Worm (Caenorhabditis elegans) whole organism, L2 larva: Measurements from ENCODE around the gene tin-9.1.

ENCODE experiments used
- C34F6.9 ChIP-seq: fragments of 150-350 bp; optimal IDR thresholded peaks from 2 replicates; lab custom pipeline; 2014; ENCODE audit warnings: missing biosample characterization, missing genetic modification characterization
- F13H6.1 ChIP-seq: sonication (generic microtip); optimal IDR thresholded peaks from 2 replicates; lab custom pipeline; 2016; ENCODE audit warnings: missing genetic modification characterization, missing compliant biosample characterization
- Y55F3AM.14 ChIP-seq: fragments of 200-800 bp; sonication (Bioruptor generic); optimal IDR thresholded peaks from 2 replicates; lab custom pipeline; 2018; ENCODE audit warnings: mild to moderate bottlenecking, missing genetic modification characterization, missing compliant biosample characterization
- ZK546.5 ChIP-seq: sonication (generic microtip); optimal IDR thresholded peaks from 2 replicates; lab custom pipeline; 2017; ENCODE audit warnings: missing biosample characterization, missing genetic modification characterization
- alr-1 ChIP-seq: fragments of 150-350 bp; optimal IDR thresholded peaks from 2 replicates; lab custom pipeline; 2014; ENCODE audit warnings: missing biosample characterization, missing genetic modification characterization
- aly-2 ChIP-seq: fragments of 150-350 bp; optimal IDR thresholded peaks from 2 replicates; lab custom pipeline; 2014; ENCODE audit warnings: missing biosample characterization, missing genetic modification characterization
- blmp-1 ChIP-seq: sonication (generic microtip); optimal IDR thresholded peaks from 2 replicates; lab custom pipeline; 2017; ENCODE audit warnings: missing genetic modification characterization, mild to moderate bottlenecking, missing compliant biosample characterization, antibody characterized with exemption, moderate library complexity; ENCODE audit not compliant: insufficient read depth
- ceh-16 ChIP-seq: fragments of 150-350 bp; optimal IDR thresholded peaks from 2 replicates; lab custom pipeline; 2014; ENCODE audit warnings: missing biosample characterization, missing genetic modification characterization
- crh-2 ChIP-seq: sonication (generic microtip); optimal IDR thresholded peaks from 2 replicates; lab custom pipeline; 2017; ENCODE audit warnings: missing biosample characterization, missing genetic modification characterization
- dmd-4 ChIP-seq: sonication (generic microtip); optimal IDR thresholded peaks from 2 replicates; lab custom pipeline; 2017; ENCODE audit warnings: missing biosample characterization, missing genetic modification characterization
- egl-27 ChIP-seq: sonication (generic microtip); optimal IDR thresholded peaks from 3 replicates; lab custom pipeline; 2017; ENCODE audit warnings: missing biosample characterization, missing genetic modification reagents, missing genetic modification characterization
- elt-1 ChIP-seq: fragments of 150-350 bp; optimal IDR thresholded peaks from 2 replicates; lab custom pipeline; 2014; ENCODE audit warnings: missing biosample characterization, missing genetic modification characterization
- elt-3 ChIP-seq: sonication (generic microtip); optimal IDR thresholded peaks from 2 replicates; lab custom pipeline; 2017; ENCODE audit warnings: missing biosample characterization, missing genetic modification characterization
- fos-1 ChIP-seq: fragments of 150-350 bp; optimal IDR thresholded peaks from 2 replicates; lab custom pipeline; 2014; ENCODE audit warnings: missing biosample characterization, missing genetic modification characterization
- gmeb-1 ChIP-seq: fragments of 150-350 bp; optimal IDR thresholded peaks from 2 replicates; lab custom pipeline; 2014; ENCODE audit warnings: missing biosample characterization, missing genetic modification characterization
- lin-11 ChIP-seq: fragments of 150-350 bp; sonication (generic microtip); optimal IDR thresholded peaks from 2 replicates; lab custom pipeline; 2014; ENCODE audit warnings: missing biosample characterization, missing genetic modification characterization, inconsistent platforms, mixed read lengths
- lin-13 ChIP-seq: fragments of 150-350 bp; optimal IDR thresholded peaks from 2 replicates; lab custom pipeline; 2014; ENCODE audit warnings: missing biosample characterization, missing genetic modification reagents, missing genetic modification characterization
- lin-39 ChIP-seq: fragments of 150-350 bp; optimal IDR thresholded peaks from 2 replicates; lab custom pipeline; 2014; ENCODE audit warnings: missing biosample characterization, missing genetic modification reagents, missing genetic modification characterization
- lsy-2 ChIP-seq, 2 experiments: fragments of 150-350 bp in 1 of 2; sonication (generic microtip) in 1 of 2; optimal IDR thresholded peaks; 2 replicates each; lab custom pipeline; 2014 to 2017; ENCODE audit warnings: missing biosample characterization in 2 of 2, missing genetic modification characterization in 2 of 2
- mab-5 ChIP-seq: fragments of 150-350 bp; optimal IDR thresholded peaks from 2 replicates; lab custom pipeline; 2014; ENCODE audit warnings: missing biosample characterization, missing genetic modification characterization
- mdl-1 ChIP-seq, 2 experiments: fragments of 150-350 bp in 1 of 2; sonication (generic microtip) in 1 of 2; optimal IDR thresholded peaks; 2 replicates each; lab custom pipeline; 2017; ENCODE audit warnings: missing biosample characterization in 2 of 2, missing genetic modification characterization in 2 of 2
- nhr-129 ChIP-seq: fragments of 150-350 bp; optimal IDR thresholded peaks from 2 replicates; lab custom pipeline; 2014; ENCODE audit warnings: missing biosample characterization, missing genetic modification characterization
- nhr-21 ChIP-seq: fragments of 150-350 bp; optimal IDR thresholded peaks from 2 replicates; lab custom pipeline; 2014; ENCODE audit warnings: missing biosample characterization, missing genetic modification characterization
- nhr-25 ChIP-seq: fragments of 150-350 bp; sonication (generic microtip); optimal IDR thresholded peaks from 3 replicates; lab custom pipeline; 2014; ENCODE audit warnings: missing biosample characterization, missing genetic modification characterization
- nhr-6 ChIP-seq: fragments of 150-350 bp; optimal IDR thresholded peaks from 2 replicates; lab custom pipeline; 2014; ENCODE audit warnings: missing biosample characterization, missing genetic modification characterization
- sem-4 ChIP-seq: fragments of 150-350 bp; optimal IDR thresholded peaks from 2 replicates; lab custom pipeline; 2014; ENCODE audit warnings: missing biosample characterization, missing genetic modification reagents, missing genetic modification characterization
- sma-3 ChIP-seq: sonication (generic microtip); optimal IDR thresholded peaks from 2 replicates; lab custom pipeline; 2016; ENCODE audit warnings: missing genetic modification reagents, missing genetic modification characterization, missing compliant biosample characterization
- sma-9 ChIP-seq, 2 experiments: fragments of 150-350 bp in 1 of 2; sonication (generic microtip) in 1 of 2; optimal IDR thresholded peaks; 2 replicates each; lab custom pipeline; 2014 to 2016; ENCODE audit warnings: missing genetic modification characterization in 2 of 2, mild to moderate bottlenecking in 1 of 2, missing biosample characterization in 1 of 2, missing compliant biosample characterization in 1 of 2, missing genetic modification reagents in 1 of 2, moderate library complexity in 1 of 2
- snpc-4 ChIP-seq: fragments of 150-350 bp; optimal IDR thresholded peaks from 2 replicates; lab custom pipeline; 2014; ENCODE audit warnings: missing biosample characterization, missing genetic modification characterization
- unc-39 ChIP-seq: fragments of 150-350 bp; optimal IDR thresholded peaks from 2 replicates; lab custom pipeline; 2014; ENCODE audit warnings: missing biosample characterization, missing genetic modification characterization
- unc-55 ChIP-seq: fragments of 150-350 bp; sonication (generic microtip); optimal IDR thresholded peaks from 3 replicates; lab custom pipeline; 2014; ENCODE audit warnings: missing biosample characterization, missing genetic modification reagents, missing genetic modification characterization
- ztf-1 ChIP-seq: fragments of 200-800 bp; sonication (Bioruptor generic); conservative IDR thresholded peaks from 2 replicates; pipeline ENCODE4 v1.3.6; 2022; ENCODE audit warnings: missing genetic modification characterization, missing compliant biosample characterization
- ztf-11 ChIP-seq: sonication (generic microtip); optimal IDR thresholded peaks from 2 replicates; lab custom pipeline; 2017; ENCODE audit warnings: missing biosample characterization, missing genetic modification characterization
- ztf-4 ChIP-seq: fragments of 150-350 bp; optimal IDR thresholded peaks from 2 replicates; lab custom pipeline; 2014; ENCODE audit warnings: missing biosample characterization, missing genetic modification characterization

tin-9.1 gene

ce11 chrIV:7023004-7023403 is 21.4 kb downstream of the tin-9.1 start:
- TF ChIP-seq nhr-25 (tag; lab: Kevin White, UChicago) (peak; percentile 55), ztf-1 (GFP tag; lab: Robert Waterston, UW) (no peak), gmeb-1 (peak; percentile 45), elt-1 (tag; lab: Kevin White, UChicago) (no peak), lsy-2 (tag; optimal IDR thresholded peaks at IDR 0.05; lab: Kevin White, UChicago) (peak in 1 of 2 experiments; percentile 81), fos-1 (tag; lab: Kevin White, UChicago) (peak; percentile 70), lin-39 (tag; lab: Kevin White, UChicago) (peak; percentile 41), lin-11 (tag; lab: Kevin White, UChicago) (no peak), nhr-21 (tag; lab: Kevin White, UChicago) (peak; percentile 45), mdl-1 (tag; optimal IDR thresholded peaks at IDR 0.05; lab: Kevin White, UChicago) (peak; percentile 26 to 37), alr-1 (tag; lab: Kevin White, UChicago) (no peak), C34F6.9 (tag; lab: Kevin White, UChicago) (peak; percentile 85), ztf-4 (peak; percentile 31), sma-3 (GFP tag; lab: Kevin White, UChicago) (peak; percentile 51), mab-5 (tag; lab: Kevin White, UChicago) (peak; percentile 70), snpc-4 (tag; lab: Kevin White, UChicago) (peak; percentile 8), ztf-11 (no peak), F13H6.1 (peak; percentile 86), sem-4 (tag; lab: Kevin White, UChicago) (peak; percentile 82), sma-9 (GFP tag; optimal IDR thresholded peaks at IDR 0.05; lab: Kevin White, UChicago) (peak; percentile 84), sma-9 (tag; optimal IDR thresholded peaks at IDR 0.05; lab: Kevin White, UChicago) (no peak), nhr-129 (tag; lab: Kevin White, UChicago) (peak; percentile 87), egl-27 (tag; lab: Kevin White, UChicago) (peak; percentile 70), crh-2 (tag; lab: Kevin White, UChicago) (peak; percentile 65), nhr-6 (tag; lab: Kevin White, UChicago) (peak; percentile 39), unc-55 (peak; percentile 58), dmd-4 (tag; lab: Kevin White, UChicago) (no peak), blmp-1 (tag; lab: Kevin White, UChicago) (peak; percentile 16)

DNA sequence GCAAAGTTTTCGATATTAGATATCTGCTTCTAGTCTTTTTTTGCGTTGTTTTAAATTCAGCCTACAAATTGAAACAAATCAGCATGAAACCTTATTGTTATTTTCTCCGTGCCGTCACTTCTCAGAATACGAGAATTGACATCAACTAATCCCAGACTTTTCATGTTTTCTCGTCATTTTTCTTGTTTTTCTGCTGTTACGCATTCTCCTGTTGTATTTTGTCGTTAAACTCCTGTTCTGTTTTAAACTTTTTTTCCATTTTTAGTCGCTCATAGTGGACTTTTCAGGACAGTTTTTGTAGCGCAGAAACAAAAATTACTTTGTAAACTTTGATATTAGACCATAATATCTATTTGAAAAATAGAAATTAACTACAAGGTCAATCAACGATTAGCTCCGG is 22.2 kb downstream of the tin-9.1 start:
- TF ChIP-seq ztf-11 (no peak), lin-39 (tag; lab: Kevin White, UChicago) (no peak), Y55F3AM.14 (GFP tag; lab: Kevin White, UChicago) (no peak), lin-11 (tag; lab: Kevin White, UChicago) (no peak), ztf-1 (GFP tag; lab: Robert Waterston, UW) (no peak)

- TF ChIP-seq lin-11 (tag; lab: Kevin White, UChicago) (no peak), elt-3 (tag; lab: Kevin White, UChicago) (no peak), sma-9 (GFP tag; optimal IDR thresholded peaks at IDR 0.05; lab: Kevin White, UChicago) (peak; percentile 64), sma-9 (tag; optimal IDR thresholded peaks at IDR 0.05; lab: Kevin White, UChicago) (no peak), aly-2 (tag; lab: Kevin White, UChicago) (no peak), ZK546.5 (no peak), nhr-129 (tag; lab: Kevin White, UChicago) (peak; percentile 45), crh-2 (tag; lab: Kevin White, UChicago) (peak; percentile 50), C34F6.9 (tag; lab: Kevin White, UChicago) (peak; percentile 25), egl-27 (tag; lab: Kevin White, UChicago) (no peak), lsy-2 (tag; optimal IDR thresholded peaks at IDR 0.05; lab: Kevin White, UChicago) (peak in 1 of 2 experiments; percentile 29), nhr-25 (tag; lab: Kevin White, UChicago) (peak; percentile 53), sem-4 (tag; lab: Kevin White, UChicago) (no peak), fos-1 (tag; lab: Kevin White, UChicago) (peak; percentile 24), ceh-16 (tag; lab: Kevin White, UChicago) (no peak), gmeb-1 (peak; percentile 27), lin-39 (tag; lab: Kevin White, UChicago) (no peak), sma-3 (GFP tag; lab: Kevin White, UChicago) (peak; percentile 41), F13H6.1 (peak; percentile 25), alr-1 (tag; lab: Kevin White, UChicago) (no peak), mdl-1 (tag; optimal IDR thresholded peaks at IDR 0.05; lab: Kevin White, UChicago) (peak in 1 of 2 experiments; percentile 22)
Measured at ce11 chrIV:7020630-7021029, 23.8 kb downstream of the tin-9.1 start.

ce11 chrIV:7018623-7019022 is 25.8 kb downstream of the tin-9.1 start:
- no peak for TF ChIP-seq lin-13
- TF ChIP-seq alr-1 (tag; lab: Kevin White, UChicago): no peak
- no peak for TF ChIP-seq egl-27 (tag; lab: Kevin White, UChicago)
- TF ChIP-seq ztf-1 (GFP tag; lab: Robert Waterston, UW): no peak
- TF ChIP-seq dmd-4 (tag; lab: Kevin White, UChicago): no peak
- TF ChIP-seq aly-2 (tag; lab: Kevin White, UChicago): no peak
- TF ChIP-seq sma-3 (GFP tag; lab: Kevin White, UChicago): no peak
- TF ChIP-seq unc-39: no peak
